Worm (Caenorhabditis elegans) whole organism, mixed stage, embryonic: ENCODE data around the gene nlp-61.
"Not testable (repeated sequence)": the region's sequence is repeated elsewhere in the genome, so short reads cannot be mapped to it uniquely, and the experiment has no call there.

Experiments used
- M03D4.4 ChIP-seq: sonication (generic microtip); optimal IDR thresholded peaks from 2 replicates; lab custom pipeline; 2017; ENCODE audit warnings: mild to moderate bottlenecking, missing genetic modification characterization, missing compliant biosample characterization
- blmp-1 ChIP-seq: fragments of 150-350 bp; optimal IDR thresholded peaks from 2 replicates; lab custom pipeline; 2014; ENCODE audit warnings: missing biosample characterization, missing genetic modification characterization
- ceh-39 ChIP-seq: fragments of 150-350 bp; optimal IDR thresholded peaks from 2 replicates; lab custom pipeline; 2014; ENCODE audit warnings: missing biosample characterization, missing genetic modification characterization
- ceh-43 ChIP-seq: fragments of 200-800 bp; sonication (Bioruptor generic); optimal IDR thresholded peaks from 2 replicates; lab custom pipeline; 2018; ENCODE audit warnings: mild to moderate bottlenecking, missing genetic modification characterization, moderate library complexity, missing compliant biosample characterization
- ceh-83 ChIP-seq: fragments of 200-800 bp; sonication (Bioruptor generic); optimal IDR thresholded peaks from 2 replicates; lab custom pipeline; 2018; ENCODE audit warnings: mild to moderate bottlenecking, missing genetic modification characterization, missing compliant biosample characterization
- drap-1 ChIP-seq: fragments of 200-800 bp; sonication (Bioruptor generic); optimal IDR thresholded peaks from 3 replicates; lab custom pipeline; 2018; ENCODE audit warnings: mild to moderate bottlenecking, missing genetic modification characterization, missing compliant biosample characterization
- elt-1 ChIP-seq: sonication (generic microtip); optimal IDR thresholded peaks from 2 replicates; lab custom pipeline; 2017; ENCODE audit warnings: missing genetic modification characterization, mild to moderate bottlenecking, missing compliant biosample characterization, antibody characterized with exemption, moderate library complexity, borderline replicate concordance; ENCODE audit not compliant: insufficient read depth
- elt-3 ChIP-seq: fragments of 150-350 bp; optimal IDR thresholded peaks from 2 replicates; lab custom pipeline; 2014; ENCODE audit warnings: missing biosample characterization, missing genetic modification characterization
- flh-1 ChIP-seq: fragments of 200-800 bp; sonication (Bioruptor generic); optimal IDR thresholded peaks from 2 replicates; lab custom pipeline; 2018; ENCODE audit warnings: mild to moderate bottlenecking, missing genetic modification characterization, moderate library complexity, missing compliant biosample characterization
- ham-2 ChIP-seq: fragments of 200-800 bp; sonication (Bioruptor generic); optimal IDR thresholded peaks from 2 replicates; lab custom pipeline; 2018; ENCODE audit warnings: mild to moderate bottlenecking, missing genetic modification characterization, missing compliant biosample characterization
- hlh-1 ChIP-seq: fragments of 150-350 bp; optimal IDR thresholded peaks from 2 replicates; lab custom pipeline; 2014; ENCODE audit warnings: missing biosample characterization, missing genetic modification reagents, missing genetic modification characterization
- lin-13 ChIP-seq: fragments of 150-350 bp; optimal IDR thresholded peaks from 2 replicates; lab custom pipeline; 2014; ENCODE audit warnings: missing biosample characterization, missing genetic modification characterization
- lin-32 ChIP-seq: fragments of 200-800 bp; sonication (Bioruptor generic); optimal IDR thresholded peaks from 2 replicates; lab custom pipeline; 2018; ENCODE audit warnings: mild to moderate bottlenecking, missing genetic modification characterization, missing compliant biosample characterization
- lsy-2 ChIP-seq: fragments of 150-350 bp; optimal IDR thresholded peaks from 2 replicates; lab custom pipeline; 2014; ENCODE audit warnings: missing biosample characterization, missing genetic modification characterization
- mab-5 ChIP-seq: fragments of 150-350 bp; optimal IDR thresholded peaks from 2 replicates; lab custom pipeline; 2014; ENCODE audit warnings: missing biosample characterization, missing genetic modification characterization
- mep-1 ChIP-seq: fragments of 150-350 bp; optimal IDR thresholded peaks from 2 replicates; lab custom pipeline; 2017; ENCODE audit warnings: missing biosample characterization, missing genetic modification reagents, missing genetic modification characterization, inconsistent platforms
- mls-2 ChIP-seq: sonication (generic microtip); optimal IDR thresholded peaks from 2 replicates; lab custom pipeline; 2016; ENCODE audit warnings: mild to moderate bottlenecking, missing genetic modification characterization, moderate library complexity, missing compliant biosample characterization
- nhr-12 ChIP-seq: fragments of 150-350 bp; optimal IDR thresholded peaks from 2 replicates; lab custom pipeline; 2014; ENCODE audit warnings: missing biosample characterization, missing genetic modification characterization
- nhr-2 ChIP-seq: fragments of 150-350 bp; optimal IDR thresholded peaks from 2 replicates; lab custom pipeline; 2014; ENCODE audit warnings: missing biosample characterization, missing genetic modification characterization
- nhr-28 ChIP-seq: fragments of 150-350 bp; optimal IDR thresholded peaks from 2 replicates; lab custom pipeline; 2014; ENCODE audit warnings: missing biosample characterization, missing genetic modification characterization
- nhr-76 ChIP-seq: sonication (generic microtip); optimal IDR thresholded peaks from 2 replicates; lab custom pipeline; 2017; ENCODE audit warnings: missing biosample characterization, missing genetic modification characterization
- pha-4 ChIP-seq: fragments of 150-350 bp; optimal IDR thresholded peaks from 2 replicates; lab custom pipeline; 2018; ENCODE audit warnings: missing biosample characterization, missing genetic modification reagents, missing genetic modification characterization
- sem-2 ChIP-seq: fragments of 200-800 bp; sonication (Bioruptor generic); optimal IDR thresholded peaks from 2 replicates; lab custom pipeline; 2018; ENCODE audit warnings: mild to moderate bottlenecking, missing genetic modification characterization, missing compliant biosample characterization
- snpc-4 ChIP-seq: fragments of 150-350 bp; optimal IDR thresholded peaks from 2 replicates; lab custom pipeline; 2014; ENCODE audit warnings: missing biosample characterization, missing genetic modification characterization
- sptf-1 ChIP-seq: sonication (generic microtip); optimal IDR thresholded peaks from 2 replicates; lab custom pipeline; 2017; ENCODE audit warnings: mild to moderate bottlenecking, missing genetic modification characterization, moderate library complexity, missing compliant biosample characterization
- unc-62 ChIP-seq: fragments of 150-350 bp; optimal IDR thresholded peaks from 2 replicates; lab custom pipeline; 2014; ENCODE audit warnings: missing biosample characterization, missing genetic modification reagents, missing genetic modification characterization
- zip-8 ChIP-seq: fragments of 150-350 bp; optimal IDR thresholded peaks from 2 replicates; lab custom pipeline; 2014; ENCODE audit warnings: missing biosample characterization, missing genetic modification characterization
- ztf-11 ChIP-seq: fragments of 150-350 bp; optimal IDR thresholded peaks from 2 replicates; lab custom pipeline; 2014; ENCODE audit warnings: missing biosample characterization, missing genetic modification characterization

Gene nlp-61

DNA sequence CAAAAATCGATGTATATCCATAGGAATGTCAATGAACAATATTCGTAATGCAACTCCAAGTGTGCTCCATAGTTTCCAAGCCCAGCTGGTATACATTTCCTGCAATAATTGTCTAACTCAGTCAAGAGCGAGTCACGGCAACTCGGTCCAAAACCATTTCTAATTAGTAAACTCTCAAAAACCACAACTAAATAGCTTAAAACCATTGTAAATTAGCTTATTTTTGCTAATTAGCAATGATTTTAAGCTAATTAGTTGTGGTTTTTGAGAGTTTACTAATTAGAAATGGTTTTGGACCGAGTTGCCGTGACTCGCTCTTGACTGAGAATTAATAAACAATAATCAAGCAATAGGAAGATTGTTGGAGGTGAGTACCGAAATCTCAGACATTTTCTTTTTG lies 37.4 kb downstream of the nlp-61 start, which contains the start of gene dhs-29:
Gene dhs-29, minus strand, starts transcription at position 101 of the 400 bp plus-strand sequence.
- not testable (repeated sequence) for TF ChIP-seq zip-8, lin-13, ceh-39 (tag; lab: Kevin White, UChicago)
- TF ChIP-seq, all 35 proteins: peak for 0; not testable (repeated sequence) for 35

DNA sequence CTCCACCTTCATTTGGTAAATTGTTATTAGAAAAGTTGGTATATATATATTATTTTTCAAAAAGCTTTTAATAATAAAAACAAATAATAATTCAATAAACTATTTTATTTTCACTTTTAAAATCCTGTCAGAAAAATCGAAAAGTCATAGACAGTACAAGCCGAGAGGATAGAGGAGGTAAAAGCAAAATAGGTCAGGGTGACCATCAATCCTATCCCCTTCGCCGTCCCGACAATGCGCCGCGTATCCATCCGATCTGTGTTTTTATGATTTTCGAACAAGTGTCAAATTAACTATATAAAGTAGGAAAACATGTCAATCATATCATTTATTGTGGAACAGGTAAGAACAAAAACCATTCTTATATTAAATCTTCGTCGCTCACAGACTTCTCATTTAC lies 38.0 kb downstream of the nlp-61 start:
- TF ChIP-seq blmp-1 (peak; percentile 46), ceh-43 (GFP tag; lab: Kevin White, UChicago) (no peak)

DNA sequence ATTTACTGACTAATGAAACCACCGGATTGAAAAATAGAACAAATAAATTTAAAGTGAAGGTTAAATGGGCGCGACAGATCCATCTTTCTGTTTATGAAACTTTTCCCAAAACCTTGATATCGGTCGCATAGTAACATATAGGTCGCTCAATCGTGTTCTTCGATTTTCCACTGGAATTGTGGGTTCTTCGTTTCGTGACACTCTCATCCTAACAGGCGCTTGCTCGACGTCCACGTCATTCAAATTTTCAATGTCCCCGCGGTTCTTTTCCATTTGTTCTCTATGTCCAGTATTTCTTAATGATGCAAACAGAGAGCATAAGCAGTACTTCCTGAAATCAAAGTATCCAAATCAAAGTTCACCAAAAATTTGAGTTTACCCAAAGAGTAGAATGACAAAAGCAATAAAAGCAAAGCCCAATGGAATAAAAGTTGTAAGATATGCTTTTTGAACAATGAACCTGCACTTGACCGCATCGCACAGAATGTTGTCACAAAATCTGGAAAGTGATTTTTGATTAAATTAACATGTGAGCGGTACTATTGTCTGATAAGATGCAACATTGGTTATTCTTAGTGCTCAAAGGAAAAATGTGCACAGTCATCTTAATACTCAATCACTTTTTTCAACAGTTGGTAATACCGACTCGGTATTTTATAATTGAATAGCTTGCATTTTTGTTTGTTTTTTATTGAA lies 40.1 kb downstream of the nlp-61 start, which contains the start of gene F27D9.13:
Gene F27D9.13, minus strand, starts transcription at position 51 of the 696 bp plus-strand sequence.
- TF ChIP-seq nhr-2 (tag; lab: Kevin White, UChicago) (no peak), ceh-43 (GFP tag; lab: Kevin White, UChicago) (no peak), lsy-2 (no peak), nhr-12 (tag; lab: Kevin White, UChicago) (no peak), pha-4 (no peak), drap-1 (no peak), snpc-4 (tag; lab: Kevin White, UChicago) (no peak), sem-2 (GFP tag; lab: Kevin White, UChicago) (no peak), zip-8 (tag; lab: Kevin White, UChicago) (no peak), ztf-11 (no peak), mep-1 (tag; lab: Kevin White, UChicago) (no peak)

DNA sequence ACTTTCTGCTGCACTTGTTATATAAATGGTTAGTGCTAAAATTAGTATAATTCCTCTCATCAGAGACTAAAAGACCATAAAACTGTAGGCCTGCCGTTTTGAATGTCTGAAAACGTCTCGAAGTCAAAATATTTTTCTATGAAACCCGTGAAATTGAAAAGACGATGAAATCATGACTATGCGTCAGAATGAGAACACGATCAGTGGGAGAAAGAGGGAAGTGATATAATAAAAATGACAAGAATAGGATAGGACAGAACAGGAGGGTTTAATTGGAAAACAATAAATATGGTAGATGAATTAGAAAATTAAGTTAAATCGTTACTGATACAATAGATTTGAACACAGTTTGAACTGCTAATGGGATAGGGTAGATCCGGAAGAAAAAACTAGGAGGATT lies 43.2 kb downstream of the nlp-61 start, which contains the start of gene F27D9.7:
Gene F27D9.7, minus strand, starts transcription at position 101 of the 400 bp plus-strand sequence.
- no peak for TF ChIP-seq snpc-4 (tag; lab: Kevin White, UChicago)
- TF ChIP-seq lin-13 (tag; lab: Kevin White, UChicago): no peak
- no peak for TF ChIP-seq hlh-1 (tag; lab: Kevin White, UChicago)

DNA sequence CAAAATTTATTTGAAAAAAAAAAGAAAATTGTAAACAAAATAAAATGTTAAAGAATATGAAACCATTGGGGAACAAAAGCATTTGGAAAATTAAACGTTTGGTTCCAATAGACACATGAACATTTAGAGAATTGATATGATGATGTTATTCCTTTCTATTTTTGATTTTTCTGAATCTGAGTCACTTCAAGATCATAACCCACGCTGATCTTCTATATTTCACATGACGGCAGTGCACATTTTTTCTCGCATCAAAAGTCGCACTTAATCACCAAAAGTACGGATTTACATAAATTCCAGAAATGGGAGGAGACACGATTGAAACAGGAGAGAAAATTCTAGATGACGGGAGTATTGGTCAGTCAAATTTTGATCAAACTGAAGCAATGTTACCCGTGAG lies 45.2 kb downstream of the nlp-61 start, which contains the start of gene F27D9.2:
Gene F27D9.2, plus strand, starts transcription at position 301 of the 400 bp plus-strand sequence.
- no peak for TF ChIP-seq zip-8 (tag; lab: Kevin White, UChicago)
- TF ChIP-seq mab-5 (tag; lab: Kevin White, UChicago): no peak
- TF ChIP-seq mep-1 (tag; lab: Kevin White, UChicago): no peak
- no peak for TF ChIP-seq nhr-12 (tag; lab: Kevin White, UChicago)
- no peak for TF ChIP-seq nhr-2 (tag; lab: Kevin White, UChicago)
- no peak for TF ChIP-seq unc-62
- no peak for TF ChIP-seq lsy-2
- no peak for TF ChIP-seq ham-2
- TF ChIP-seq mls-2 (tag; lab: Kevin White, UChicago): no peak
- no peak for TF ChIP-seq elt-1 (tag; lab: Kevin White, UChicago)
- no peak for TF ChIP-seq ztf-11
- no peak for TF ChIP-seq lin-32 (GFP tag; lab: Kevin White, UChicago)
- no peak for TF ChIP-seq ceh-83 (GFP tag; lab: Kevin White, UChicago)
- no peak for TF ChIP-seq lin-13 (tag; lab: Kevin White, UChicago)
- TF ChIP-seq nhr-28 (tag; lab: Kevin White, UChicago): no peak
- TF ChIP-seq flh-1 (GFP tag; lab: Kevin White, UChicago): no peak
- TF ChIP-seq sptf-1 (tag; lab: Kevin White, UChicago): no peak
- TF ChIP-seq nhr-76 (tag; lab: Kevin White, UChicago): no peak
- no peak for TF ChIP-seq drap-1
- TF ChIP-seq M03D4.4 (tag; lab: Kevin White, UChicago): no peak
- TF ChIP-seq, all 35 proteins: peak for 0

DNA sequence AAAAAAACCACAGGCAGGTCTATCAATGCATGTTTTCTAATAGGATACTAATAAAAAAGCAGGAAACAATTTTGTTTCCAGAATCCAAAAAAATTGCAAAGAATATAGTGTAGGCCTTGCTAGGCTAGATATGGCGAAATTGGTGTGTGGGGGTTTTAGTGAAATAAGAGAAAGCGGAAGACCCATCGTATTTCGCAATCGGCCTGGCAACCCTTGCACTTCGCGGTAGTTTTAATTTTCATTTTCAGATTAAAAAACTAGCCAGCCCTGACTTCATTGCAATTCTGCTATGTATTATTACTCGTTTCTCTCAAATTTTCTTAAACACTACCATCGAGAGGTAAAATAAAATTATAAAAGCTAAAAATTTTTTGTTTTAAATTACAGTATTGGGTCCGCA lies 47.4 kb downstream of the nlp-61 start:
- TF ChIP-seq zip-8 (tag; lab: Kevin White, UChicago) (no peak), sptf-1 (tag; lab: Kevin White, UChicago) (no peak), ztf-11 (no peak), elt-3 (tag; lab: Kevin White, UChicago) (no peak), snpc-4 (tag; lab: Kevin White, UChicago) (no peak), hlh-1 (tag; lab: Kevin White, UChicago) (no peak), unc-62 (no peak), nhr-2 (tag; lab: Kevin White, UChicago) (no peak)
